Fruit fly (Drosophila melanogaster) whole organism, embryonic: ENCODE data around the gene SLC5A11.
A peak's percentile ranks its signal among the peaks of the same experiment; 100 is the strongest.

Experiments
- Adf1 ChIP-seq: fragments of 200-800 bp; sonication (Bioruptor generic); IDR thresholded peaks from 2 replicates; pipeline ENCODE4 v1.3.6; 2022; ENCODE audit warnings: missing biosample characterization, missing genetic modification characterization
- CG10209 ChIP-seq: fragments of 200-800 bp; sonication (Bioruptor generic); optimal IDR thresholded peaks from 3 replicates; lab custom pipeline; 2017; ENCODE audit warnings: missing biosample characterization, mild to moderate bottlenecking, missing genetic modification characterization, missing genetic modification reagents
- CG10267 ChIP-seq: fragments of 200-800 bp; sonication (Bioruptor generic); optimal IDR thresholded peaks from 2 replicates; lab custom pipeline; 2018; ENCODE audit warnings: missing biosample characterization, mild to moderate bottlenecking, missing genetic modification characterization, moderate library complexity
- CG10462 ChIP-seq: fragments of 200-800 bp; sonication (Bioruptor generic); optimal IDR thresholded peaks from 2 replicates; lab custom pipeline; 2016; ENCODE audit warnings: missing biosample characterization, missing genetic modification characterization
- CG10565 ChIP-seq: fragments of 200-800 bp; sonication (Bioruptor generic); optimal IDR thresholded peaks from 3 replicates; lab custom pipeline; 2016; ENCODE audit warnings: missing biosample characterization, mild to moderate bottlenecking, missing genetic modification characterization
- CG11085 ChIP-seq: fragments of 200-800 bp; sonication (Bioruptor generic); IDR thresholded peaks from 2 replicates; pipeline ENCODE4 v1.3.6; 2022; ENCODE audit warnings: missing biosample characterization, missing genetic modification characterization
- CG12391 ChIP-seq: fragments of 200-800 bp; sonication (Bioruptor generic); optimal IDR thresholded peaks from 3 replicates; lab custom pipeline; 2018; ENCODE audit warnings: missing biosample characterization, mild to moderate bottlenecking, missing genetic modification characterization, moderate library complexity
- CG15073 ChIP-seq: fragments of 200-800 bp; sonication (Bioruptor generic); optimal IDR thresholded peaks from 2 replicates; lab custom pipeline; 2016; ENCODE audit warnings: missing biosample characterization, missing genetic modification characterization
- CG17328 ChIP-seq: fragments of 200-800 bp; sonication (Bioruptor generic); IDR thresholded peaks from 2 replicates; pipeline ENCODE4 v1.3.6; 2022; ENCODE audit warnings: missing biosample characterization, missing genetic modification characterization
- CG17361 ChIP-seq: fragments of 200-800 bp; sonication (Bioruptor generic); IDR thresholded peaks from 3 replicates; pipeline ENCODE4 v1.3.6; 2022; ENCODE audit warnings: missing biosample characterization, missing genetic modification characterization
- CG17829 ChIP-seq: fragments of 200-800 bp; optimal IDR thresholded peaks from 2 replicates; lab custom pipeline; 2019; ENCODE audit warnings: missing biosample characterization, mild to moderate bottlenecking, missing genetic modification characterization, moderate library complexity
- CG30020 ChIP-seq: fragments of 200-800 bp; optimal IDR thresholded peaks from 2 replicates; lab custom pipeline; 2019; ENCODE audit warnings: missing biosample characterization, mild to moderate bottlenecking, missing genetic modification characterization, moderate library complexity
- CG31441 ChIP-seq: fragments of 200-800 bp; sonication (Bioruptor generic); IDR thresholded peaks from 2 replicates; pipeline ENCODE4 v1.3.6; 2022; ENCODE audit warnings: missing biosample characterization, missing genetic modification characterization
- CG4707 ChIP-seq: fragments of 200-800 bp; sonication (Bioruptor generic); optimal IDR thresholded peaks from 2 replicates; lab custom pipeline; 2018; ENCODE audit warnings: missing biosample characterization, mild to moderate bottlenecking, missing genetic modification characterization, moderate library complexity
- CG6254 ChIP-seq: fragments of 200-800 bp; sonication (Bioruptor generic); optimal IDR thresholded peaks from 3 replicates; lab custom pipeline; 2017; ENCODE audit warnings: mild to moderate bottlenecking, missing biosample characterization, missing genetic modification reagents, missing genetic modification characterization
- CG8290 ChIP-seq, 3 experiments: fragments of 200-800 bp; sonication (Bioruptor generic); optimal IDR thresholded peaks; 2 replicates each; lab custom pipeline; 2016 to 2019; ENCODE audit warnings: missing biosample characterization in 3 of 3, missing genetic modification characterization in 3 of 3, mild to moderate bottlenecking in 2 of 3, moderate library complexity in 1 of 3
- Camta ChIP-seq: fragments of 200-800 bp; sonication (Bioruptor generic); optimal IDR thresholded peaks from 2 replicates; lab custom pipeline; 2016; ENCODE audit warnings: missing biosample characterization, missing genetic modification characterization
- D ChIP-seq, 2 experiments: fragments of 200-800 bp in 1 of 2; fragments of >200 bp in 1 of 2; sonication (Bioruptor generic) in 1 of 2; optimal IDR thresholded peaks; 2 replicates in 1 of 2; 3 replicates in 1 of 2; lab custom pipeline; 2017; ENCODE audit warnings: mild to moderate bottlenecking in 1 of 2, missing biosample characterization in 1 of 2, missing genetic modification characterization in 1 of 2, missing genetic modification reagents in 1 of 2
- Ets97D ChIP-seq: fragments of 200-800 bp; sonication (Bioruptor generic); optimal IDR thresholded peaks from 3 replicates; lab custom pipeline; 2016; ENCODE audit warnings: missing biosample characterization, missing genetic modification characterization
- HHEX ChIP-seq: fragments of 200-800 bp; sonication (Bioruptor generic); optimal IDR thresholded peaks from 3 replicates; lab custom pipeline; 2017; ENCODE audit warnings: missing biosample characterization, mild to moderate bottlenecking, missing genetic modification characterization, missing genetic modification reagents
- HmgD ChIP-seq: fragments of 200-800 bp; sonication (Bioruptor generic); optimal IDR thresholded peaks from 3 replicates; lab custom pipeline; 2016; ENCODE audit warnings: missing biosample characterization, missing genetic modification characterization
- Hmx ChIP-seq: fragments of 200-800 bp; sonication (Bioruptor generic); optimal IDR thresholded peaks from 2 replicates; lab custom pipeline; 2016; ENCODE audit warnings: missing biosample characterization, missing genetic modification characterization
- Hr51 ChIP-seq, 2 experiments: fragments of 200-800 bp; sonication (Bioruptor generic); optimal IDR thresholded peaks; 2 replicates in 1 of 2; 3 replicates in 1 of 2; lab custom pipeline; 2016 to 2018; ENCODE audit warnings: missing biosample characterization in 2 of 2, missing genetic modification characterization in 2 of 2, mild to moderate bottlenecking in 1 of 2, moderate library complexity in 1 of 2
- Sry-δ ChIP-seq: fragments of 200-800 bp; sonication (Bioruptor generic); optimal IDR thresholded peaks from 2 replicates; lab custom pipeline; 2016; ENCODE audit warnings: missing biosample characterization, missing genetic modification characterization
- Trl ChIP-seq, 3 experiments: fragments of >200 bp in 2 of 3; fragments of 200-800 bp in 1 of 3; sonication (Bioruptor generic) in 1 of 3; optimal IDR thresholded peaks; 2 replicates in 1 of 3; 3 replicates in 2 of 3; lab custom pipeline; 2016 to 2017; ENCODE audit warnings: missing biosample characterization in 1 of 3, missing genetic modification characterization in 1 of 3
- ac ChIP-seq: fragments of 200-800 bp; sonication (Bioruptor generic); optimal IDR thresholded peaks from 3 replicates; lab custom pipeline; 2017; ENCODE audit warnings: missing biosample characterization, mild to moderate bottlenecking, missing genetic modification characterization
- ash1 ChIP-seq: fragments of 200-800 bp; sonication (Bioruptor generic); optimal IDR thresholded peaks from 2 replicates; lab custom pipeline; 2018; ENCODE audit warnings: missing biosample characterization, mild to moderate bottlenecking, missing genetic modification characterization
- caup ChIP-seq: fragments of 200-800 bp; sonication (Bioruptor generic); optimal IDR thresholded peaks from 3 replicates; lab custom pipeline; 2017; ENCODE audit warnings: missing biosample characterization, mild to moderate bottlenecking, missing genetic modification characterization, moderate library complexity; ENCODE audit not compliant: severe bottlenecking
- cg ChIP-seq: fragments of 200-800 bp; sonication (Bioruptor generic); optimal IDR thresholded peaks from 3 replicates; lab custom pipeline; 2019; ENCODE audit warnings: missing biosample characterization, mild to moderate bottlenecking, missing genetic modification characterization, moderate library complexity
- dmrt11E ChIP-seq: fragments of 200-800 bp; sonication (Bioruptor generic); optimal IDR thresholded peaks from 3 replicates; lab custom pipeline; 2018; ENCODE audit warnings: missing biosample characterization, mild to moderate bottlenecking, missing genetic modification characterization, moderate library complexity
- ems ChIP-seq: fragments of 200-800 bp; sonication (Bioruptor generic); optimal IDR thresholded peaks from 3 replicates; lab custom pipeline; 2016; ENCODE audit warnings: missing biosample characterization, missing genetic modification characterization
- en ChIP-seq: fragments of 200-800 bp; sonication (Bioruptor generic); optimal IDR thresholded peaks from 2 replicates; lab custom pipeline; 2016; ENCODE audit warnings: missing biosample characterization, missing genetic modification characterization
- esg ChIP-seq: fragments of 200-800 bp; sonication (Bioruptor generic); conservative IDR thresholded peaks from 2 replicates; pipeline ENCODE4 v1.3.6; 2022; ENCODE audit warnings: missing biosample characterization, missing genetic modification characterization
- fd3F ChIP-seq: fragments of 200-800 bp; sonication (Bioruptor generic); optimal IDR thresholded peaks from 2 replicates; lab custom pipeline; 2018; ENCODE audit warnings: missing biosample characterization, mild to moderate bottlenecking, missing genetic modification characterization, moderate library complexity
- ftz-f1 ChIP-seq: fragments of 200-800 bp; sonication (Bioruptor generic); optimal IDR thresholded peaks from 2 replicates; lab custom pipeline; 2016; ENCODE audit warnings: missing biosample characterization, missing genetic modification characterization
- hbn ChIP-seq: fragments of 200-800 bp; sonication (Bioruptor generic); IDR thresholded peaks from 2 replicates; pipeline ENCODE4 v1.3.6; 2022; ENCODE audit warnings: missing biosample characterization, missing genetic modification characterization; ENCODE audit not compliant: partially characterized antibody
- insv ChIP-seq, 2 experiments: fragments of 200-800 bp; sonication (Bioruptor generic); optimal IDR thresholded peaks; 3 replicates each; lab custom pipeline; 2016 to 2018; ENCODE audit warnings: missing biosample characterization in 2 of 2, missing genetic modification characterization in 2 of 2
- klu ChIP-seq: fragments of 200-800 bp; sonication (Bioruptor generic); IDR thresholded peaks from 2 replicates; pipeline ENCODE4 v1.3.6; 2022; ENCODE audit warnings: missing biosample characterization, missing genetic modification characterization
- nerfin-1 ChIP-seq: fragments of 200-800 bp; sonication (Bioruptor generic); optimal IDR thresholded peaks from 3 replicates; lab custom pipeline; 2019; ENCODE audit warnings: missing biosample characterization, mild to moderate bottlenecking, missing genetic modification characterization, moderate library complexity
- oc ChIP-seq: fragments of 200-800 bp; sonication (Bioruptor generic); optimal IDR thresholded peaks from 2 replicates; lab custom pipeline; 2018; ENCODE audit warnings: missing biosample characterization, mild to moderate bottlenecking, missing genetic modification characterization, moderate library complexity
- phol ChIP-seq: fragments of 200-800 bp; sonication (Bioruptor generic); optimal IDR thresholded peaks from 3 replicates; lab custom pipeline; 2018; ENCODE audit warnings: missing biosample characterization, mild to moderate bottlenecking, missing genetic modification characterization, moderate library complexity
- sens ChIP-seq: fragments of 200-800 bp; sonication (Bioruptor generic); peaks from one replicate; lab custom pipeline; 2016; ENCODE audit warnings: missing biosample characterization, missing genetic modification characterization
- sens-2 ChIP-seq: fragments of 200-800 bp; sonication (Bioruptor generic); IDR thresholded peaks from 2 replicates; pipeline ENCODE4 v1.3.6; 2022; ENCODE audit warnings: missing biosample characterization, missing genetic modification characterization
- sima ChIP-seq: fragments of 200-800 bp; sonication (Bioruptor generic); optimal IDR thresholded peaks from 2 replicates; lab custom pipeline; 2016; ENCODE audit warnings: missing biosample characterization, missing genetic modification characterization
- ssp ChIP-seq: fragments of 200-800 bp; sonication (Bioruptor generic); IDR thresholded peaks from 2 replicates; pipeline ENCODE4 v1.3.6; 2022; ENCODE audit warnings: missing biosample characterization, missing genetic modification characterization
- sug ChIP-seq: fragments of 200-800 bp; optimal IDR thresholded peaks from 2 replicates; lab custom pipeline; 2019; ENCODE audit warnings: missing biosample characterization, mild to moderate bottlenecking, missing genetic modification characterization, moderate library complexity
- tap ChIP-seq: fragments of 200-800 bp; optimal IDR thresholded peaks from 3 replicates; lab custom pipeline; 2019; ENCODE audit warnings: missing biosample characterization, mild to moderate bottlenecking, missing genetic modification characterization, moderate library complexity
- usp ChIP-seq: fragments of >200 bp; optimal IDR thresholded peaks from 2 replicates; lab custom pipeline; 2017; ENCODE audit warnings: missing biosample characterization, missing genetic modification characterization
- vnd ChIP-seq: fragments of 200-800 bp; sonication (Bioruptor generic); IDR thresholded peaks from 3 replicates; pipeline ENCODE4 v1.3.6; 2022; ENCODE audit warnings: missing biosample characterization, missing genetic modification characterization; ENCODE audit not compliant: partially characterized antibody

SLC5A11 gene

DNA sequence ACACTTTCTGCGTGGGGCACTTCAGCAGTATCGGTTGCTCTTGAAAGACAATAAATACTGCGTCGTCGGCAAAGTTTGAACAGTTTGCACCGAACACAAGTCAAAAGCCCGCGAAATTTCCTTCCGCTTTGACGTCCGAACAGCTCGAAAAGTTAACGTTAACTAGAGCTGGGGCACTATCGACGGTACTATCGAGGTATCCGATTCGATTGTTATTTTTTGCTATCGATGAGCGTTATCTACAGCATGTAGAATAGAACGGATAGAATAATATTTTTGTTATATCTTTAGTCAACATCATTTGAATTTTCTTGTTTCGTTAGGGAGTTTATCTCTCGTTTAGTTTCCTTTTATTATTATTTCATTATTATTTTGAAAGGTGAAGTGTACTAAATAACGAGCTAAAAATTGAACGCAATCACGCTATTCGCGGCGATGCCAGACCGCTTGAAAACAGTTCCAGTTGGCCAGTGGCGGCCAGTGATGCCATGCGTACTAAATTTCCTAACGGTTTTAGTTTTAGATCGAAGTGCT is 34.8 kb upstream of the SLC5A11 start, which contains the start of gene Pvr (continued):
- TF ChIP-seq fd3F (GFP tag; lab: Kevin White, UChicago) (no peak), tap (no peak), Sry-δ (GFP tag; lab: Kevin White, UChicago) (peak; percentile 93), CG11085 (no peak), CG30020 (tag; lab: Kevin White, UChicago) (no peak), caup (GFP tag; lab: Kevin White, UChicago) (no peak), CG17328 (GFP tag; lab: Robert Waterston, UW) (no peak), ssp (GFP tag; lab: Robert Waterston, UW) (no peak), Adf1 (peak; percentile 21; the same call in 1 of the 2 replicates), insv (GFP tag; optimal IDR thresholded peaks at IDR 0.05; lab: Kevin White, UChicago) (no peak), klu (GFP tag; lab: Robert Waterston, UW) (no peak; the same call in 1 of the 2 replicates), sug (tag; lab: Kevin White, UChicago) (no peak), ems (GFP tag; lab: Kevin White, UChicago) (peak; percentile 32), Camta (GFP tag; lab: Kevin White, UChicago) (no peak), ash1 (GFP tag; lab: Kevin White, UChicago) (no peak), HmgD (GFP tag; lab: Kevin White, UChicago) (no peak), phol (tag; lab: Kevin White, UChicago) (no peak), CG6254 (no peak), ac (GFP tag; lab: Kevin White, UChicago) (no peak), sens (GFP tag; lab: Kevin White, UChicago) (no peak), usp (GFP tag; lab: Kevin White, UChicago) (no peak), CG17829 (tag; lab: Kevin White, UChicago) (peak; percentile 28), Trl (optimal IDR thresholded peaks at IDR 0.05; lab: Kevin White, UChicago) (no peak), Trl (GFP tag; optimal IDR thresholded peaks at IDR 0.05; lab: Kevin White, UChicago) (no peak), Ets97D (GFP tag; lab: Kevin White, UChicago) (peak; percentile 71), CG8290 (GFP tag; optimal IDR thresholded peaks at IDR 0.05; lab: Kevin White, UChicago) (peak; percentile 21), CG8290 (tag; optimal IDR thresholded peaks at IDR 0.05; lab: Kevin White, UChicago) (no peak), en (GFP tag; lab: Kevin White, UChicago) (no peak), CG15073 (no peak), cg (no peak), Hr51 (GFP tag; optimal IDR thresholded peaks at IDR 0.05; lab: Kevin White, UChicago) (no peak), ftz-f1 (GFP tag; lab: Kevin White, UChicago) (no peak), CG10462 (GFP tag; lab: Kevin White, UChicago) (no peak), CG31441 (no peak), CG4707 (GFP tag; lab: Kevin White, UChicago) (no peak), HHEX (GFP tag; lab: Kevin White, UChicago) (no peak), Hmx (GFP tag; lab: Kevin White, UChicago) (no peak), dmrt11E (tag; lab: Kevin White, UChicago) (no peak), D (optimal IDR thresholded peaks at IDR 0.05; lab: Kevin White, UChicago) (no peak), D (GFP tag; optimal IDR thresholded peaks at IDR 0.05; lab: Kevin White, UChicago) (no peak), CG10267 (tag; lab: Kevin White, UChicago) (peak; percentile 42), esg (no peak), CG10209 (GFP tag; lab: Kevin White, UChicago) (no peak), oc (tag; lab: Kevin White, UChicago) (no peak), sima (GFP tag; lab: Kevin White, UChicago) (no peak), CG10565 (GFP tag; lab: Kevin White, UChicago) (no peak), hbn (GFP tag; lab: Robert Waterston, UW) (peak; percentile 96), nerfin-1 (tag; lab: Kevin White, UChicago) (no peak), CG17361 (GFP tag; lab: Robert Waterston, UW) (no peak), sens-2 (no peak), vnd (GFP tag; lab: Robert Waterston, UW) (peak; percentile 89), CG12391 (tag; lab: Kevin White, UChicago) (peak; percentile 2)
